Worm (Caenorhabditis elegans) whole organism, L4 larva: Measurements from ENCODE around the gene abch-1.

Source experiments
- R02D3.7 ChIP-seq: fragments of 150-350 bp; sonication (generic microtip); optimal IDR thresholded peaks from 3 replicates; lab custom pipeline; 2014; ENCODE audit warnings: missing biosample characterization, missing genetic modification characterization
- Y105C5A.15 ChIP-seq: fragments of 200-800 bp; sonication (Bioruptor generic); IDR thresholded peaks from 2 replicates; pipeline ENCODE4 v1.3.6; 2022; ENCODE audit warnings: missing genetic modification characterization, missing compliant biosample characterization
- Y48G9A.11 ChIP-seq: fragments of 200-800 bp; sonication (Bioruptor generic); IDR thresholded peaks from 2 replicates; pipeline ENCODE4 v1.3.6; 2022; ENCODE audit warnings: missing genetic modification reagents, missing genetic modification characterization, missing compliant biosample characterization
- Y5F2A.4 ChIP-seq: fragments of 200-800 bp; sonication (Bioruptor generic); optimal IDR thresholded peaks from 2 replicates; lab custom pipeline; 2018; ENCODE audit warnings: mild to moderate bottlenecking, missing genetic modification characterization, missing compliant biosample characterization
- ZK546.5 ChIP-seq, 2 experiments: sonication (generic microtip); optimal IDR thresholded peaks; 2 replicates each; lab custom pipeline; 2017; ENCODE audit warnings: missing biosample characterization in 2 of 2, missing genetic modification characterization in 2 of 2
- arid-1 ChIP-seq: fragments of 200-800 bp; sonication (Bioruptor generic); conservative IDR thresholded peaks from 2 replicates; pipeline ENCODE4 v1.3.6; 2022; ENCODE audit warnings: missing genetic modification reagents, missing genetic modification characterization, missing compliant biosample characterization
- ceh-28 ChIP-seq: fragments of 150-350 bp; optimal IDR thresholded peaks from 2 replicates; lab custom pipeline; 2014; ENCODE audit warnings: missing biosample characterization, missing genetic modification reagents, missing genetic modification characterization
- ceh-32 ChIP-seq: sonication (generic microtip); optimal IDR thresholded peaks from 2 replicates; lab custom pipeline; 2016; ENCODE audit warnings: mild to moderate bottlenecking, missing genetic modification characterization, missing compliant biosample characterization; ENCODE audit not compliant: poor library complexity
- cey-2 ChIP-seq: sonication (generic microtip); optimal IDR thresholded peaks from 3 replicates; lab custom pipeline; 2017; ENCODE audit warnings: missing genetic modification characterization, mild to moderate bottlenecking, missing compliant biosample characterization, antibody characterized with exemption, borderline replicate concordance; ENCODE audit not compliant: insufficient read depth
- ctbp-1 ChIP-seq: fragments of 200-800 bp; sonication (Bioruptor generic); IDR thresholded peaks from 2 replicates; pipeline ENCODE4 v1.3.6; 2022; ENCODE audit warnings: missing genetic modification reagents, missing genetic modification characterization, missing compliant biosample characterization
- daf-8 ChIP-seq: fragments of 200-800 bp; sonication (Bioruptor generic); IDR thresholded peaks from 2 replicates; pipeline ENCODE4 v1.3.6; 2022; ENCODE audit warnings: missing genetic modification characterization, missing compliant biosample characterization
- dmd-6 ChIP-seq: fragments of 200-800 bp; sonication (Bioruptor generic); IDR thresholded peaks from 2 replicates; pipeline ENCODE4 v1.3.6; 2022; ENCODE audit warnings: missing genetic modification reagents, missing genetic modification characterization, missing compliant biosample characterization
- dpl-1 ChIP-seq: fragments of 150-350 bp; optimal IDR thresholded peaks from 2 replicates; lab custom pipeline; 2014; ENCODE audit warnings: missing biosample characterization, missing genetic modification reagents, missing genetic modification characterization
- dve-1 ChIP-seq: sonication (generic microtip); optimal IDR thresholded peaks from 2 replicates; lab custom pipeline; 2017; ENCODE audit warnings: antibody characterized with exemption, mild to moderate bottlenecking, missing genetic modification characterization, missing compliant biosample characterization; ENCODE audit not compliant: insufficient read depth
- hif-1 ChIP-seq, 2 experiments: sonication (generic microtip); optimal IDR thresholded peaks; 2 replicates each; lab custom pipeline; 2016 to 2017; ENCODE audit warnings: missing compliant biosample characterization in 2 of 2, missing genetic modification characterization in 2 of 2, missing genetic modification reagents in 2 of 2, missing genotype in 2 of 2, mild to moderate bottlenecking in 1 of 2
- jun-1 ChIP-seq: fragments of 150-350 bp; optimal IDR thresholded peaks from 2 replicates; lab custom pipeline; 2014; ENCODE audit warnings: missing biosample characterization, missing genetic modification reagents, missing genetic modification characterization
- lin-13 ChIP-seq: fragments of 150-350 bp; optimal IDR thresholded peaks from 2 replicates; lab custom pipeline; 2014; ENCODE audit warnings: missing biosample characterization, missing genetic modification reagents, missing genetic modification characterization
- lin-29 ChIP-seq: fragments of 200-800 bp; sonication (Bioruptor generic); IDR thresholded peaks from 2 replicates; pipeline ENCODE4 v1.3.6; 2022; ENCODE audit warnings: missing genetic modification reagents, missing genetic modification characterization, missing compliant biosample characterization
- lsy-2 ChIP-seq, 2 experiments: fragments of 150-350 bp in 1 of 2; sonication (generic microtip) in 1 of 2; optimal IDR thresholded peaks; 2 replicates each; lab custom pipeline; 2014 to 2017; ENCODE audit warnings: missing biosample characterization in 2 of 2, missing genetic modification characterization in 2 of 2
- madf-5 ChIP-seq, 2 experiments: fragments of 200-800 bp; sonication (Bioruptor generic); IDR thresholded peaks; 2 replicates each; pipeline ENCODE4 v1.3.6; 2022; ENCODE audit warnings: missing compliant biosample characterization in 2 of 2, missing genetic modification characterization in 2 of 2
- mdl-1 ChIP-seq, 2 experiments: fragments of 150-350 bp in 1 of 2; sonication (generic microtip) in 1 of 2; optimal IDR thresholded peaks; 2 replicates each; lab custom pipeline; 2014 to 2017; ENCODE audit warnings: missing biosample characterization in 2 of 2, missing genetic modification characterization in 2 of 2
- mdt-29 ChIP-seq: fragments of 200-800 bp; sonication (Bioruptor generic); IDR thresholded peaks from 2 replicates; pipeline ENCODE4 v1.3.6; 2022; ENCODE audit warnings: missing genetic modification reagents, missing genetic modification characterization, missing compliant biosample characterization
- mep-1 ChIP-seq: fragments of 150-350 bp; sonication (generic microtip); optimal IDR thresholded peaks from 3 replicates; lab custom pipeline; 2014; ENCODE audit warnings: missing biosample characterization, missing genetic modification characterization
- mxl-2 ChIP-seq: fragments of 200-800 bp; sonication (Bioruptor generic); conservative IDR thresholded peaks from 2 replicates; pipeline ENCODE4 v1.3.6; 2022; ENCODE audit warnings: missing genetic modification reagents, missing genetic modification characterization, missing compliant biosample characterization
- nhr-237 ChIP-seq: sonication (generic microtip); optimal IDR thresholded peaks from 2 replicates; lab custom pipeline; 2017; ENCODE audit warnings: missing biosample characterization, missing genetic modification characterization
- nhr-77 ChIP-seq: fragments of 150-350 bp; optimal IDR thresholded peaks from 2 replicates; lab custom pipeline; 2014; ENCODE audit warnings: missing biosample characterization, missing genetic modification characterization
- php-3 ChIP-seq: fragments of 200-800 bp; sonication (Bioruptor generic); IDR thresholded peaks from 2 replicates; pipeline ENCODE4 v1.3.6; 2022; ENCODE audit warnings: missing genetic modification reagents, missing genetic modification characterization, missing compliant biosample characterization
- skn-1 ChIP-seq: fragments of 150-350 bp; optimal IDR thresholded peaks from 2 replicates; lab custom pipeline; 2014; ENCODE audit warnings: missing biosample characterization, missing genetic modification characterization
- spr-1 ChIP-seq: sonication (generic microtip); optimal IDR thresholded peaks from 2 replicates; lab custom pipeline; 2016; ENCODE audit warnings: mild to moderate bottlenecking, missing genetic modification characterization, missing compliant biosample characterization
- tra-1 ChIP-seq: fragments of 200-800 bp; sonication (Bioruptor generic); IDR thresholded peaks from 2 replicates; pipeline ENCODE4 v1.3.6; 2022; ENCODE audit warnings: missing genetic modification reagents, missing genetic modification characterization, missing compliant biosample characterization
- unc-62 ChIP-seq, 3 experiments: fragments of 150-350 bp in 1 of 3; sonication (generic microtip); optimal IDR thresholded peaks in 2 of 3; peaks in 1 of 3; 1 replicate in 1 of 3; 2 replicates in 2 of 3; lab custom pipeline; 2014 to 2017; ENCODE audit warnings: missing biosample characterization in 3 of 3, missing genetic modification characterization in 3 of 3, missing genetic modification reagents in 3 of 3, missing genotype in 1 of 3
- zip-11 ChIP-seq: fragments of 200-800 bp; sonication (Bioruptor generic); IDR thresholded peaks from 2 replicates; pipeline ENCODE4 v1.3.6; 2022; ENCODE audit warnings: missing genetic modification characterization, missing compliant biosample characterization
- ztf-11 ChIP-seq: fragments of 150-350 bp; optimal IDR thresholded peaks from 2 replicates; lab custom pipeline; 2014; ENCODE audit warnings: missing biosample characterization, missing genetic modification characterization
- ztf-7 ChIP-seq: fragments of 150-350 bp; optimal IDR thresholded peaks from 2 replicates; lab custom pipeline; 2014; ENCODE audit warnings: missing biosample characterization, missing genetic modification characterization

The abch-1 gene

ce11 chrII:6501420-6501819 is 30.0 kb downstream of the abch-1 start, which contains the start of gene R05G9.3:
Gene R05G9.3, minus strand, starts transcription at chrII:6501520.
- TF ChIP-seq lin-29 (GFP tag; lab: Robert Waterston, UW): no peak
- TF ChIP-seq R02D3.7 (tag; lab: Kevin White, UChicago): no peak
- no peak for TF ChIP-seq ztf-11 (tag; lab: Kevin White, UChicago)
- no peak for TF ChIP-seq nhr-77 (tag; lab: Kevin White, UChicago)

ce11 chrII:6500161-6500560 is 31.3 kb downstream of the abch-1 start, which contains the start of gene R05G9.5:
Gene R05G9.5, minus strand, starts transcription at chrII:6500261.
- TF ChIP-seq Y5F2A.4 (GFP tag; lab: Kevin White, UChicago) (no peak), ztf-7 (no peak), ctbp-1 (GFP tag; lab: Robert Waterston, UW) (no peak), dpl-1 (no peak), nhr-237 (tag; lab: Kevin White, UChicago) (no peak), mxl-2 (GFP tag; lab: Robert Waterston, UW) (no peak), dve-1 (tag; lab: Kevin White, UChicago) (no peak), ceh-28 (tag; lab: Kevin White, UChicago) (no peak), spr-1 (tag; lab: Kevin White, UChicago) (no peak), mdl-1 (tag; optimal IDR thresholded peaks at IDR 0.05; lab: Kevin White, UChicago) (no peak), jun-1 (tag; lab: Kevin White, UChicago) (no peak), mdt-29 (GFP tag; lab: Robert Waterston, UW) (no peak), lin-13 (no peak), ceh-32 (tag; lab: Kevin White, UChicago) (no peak), hif-1 (tag; optimal IDR thresholded peaks at IDR 0.05; lab: Kevin White, UChicago) (no peak), cey-2 (tag; lab: Kevin White, UChicago) (no peak), madf-5 (GFP tag; IDR thresholded peaks at IDR 0.05; lab: Robert Waterston, UW) (no peak), mep-1 (no peak), zip-11 (GFP tag; lab: Robert Waterston, UW) (no peak), ZK546.5 (tag; optimal IDR thresholded peaks at IDR 0.05; lab: Kevin White, UChicago) (no peak)

- TF ChIP-seq skn-1 (tag; lab: Kevin White, UChicago) (no peak), unc-62 (GFP tag; optimal IDR thresholded peaks at IDR 0.05 in 1 of 2; lab: Kevin White, UChicago) (peak in 1 of 2 experiments; percentile 36), unc-62 (tag; optimal IDR thresholded peaks at IDR 0.05; lab: Kevin White, UChicago) (no peak)
- TF ChIP-seq, all 104 proteins: peak for 1
Observed at ce11 chrII:6499067-6499466, 32.4 kb downstream of the abch-1 start, which contains the start of gene twk-49. Gene twk-49, minus strand, starts transcription at chrII:6499167.

- TF ChIP-seq php-3 (GFP tag; lab: Robert Waterston, UW) (no peak), Y48G9A.11 (no peak), lsy-2 (tag; optimal IDR thresholded peaks at IDR 0.05; lab: Kevin White, UChicago) (peak in 1 of 2 experiments; percentile 8), arid-1 (no peak), unc-62 (GFP tag; optimal IDR thresholded peaks at IDR 0.05 in 1 of 2; lab: Kevin White, UChicago) (no peak), unc-62 (tag; optimal IDR thresholded peaks at IDR 0.05; lab: Kevin White, UChicago) (no peak), ceh-28 (tag; lab: Kevin White, UChicago) (no peak), tra-1 (no peak), dmd-6 (GFP tag; lab: Robert Waterston, UW) (no peak), daf-8 (no peak), ctbp-1 (GFP tag; lab: Robert Waterston, UW) (0 out of 2 replicates have a peak, but pooled peaks have one; percentile 33), madf-5 (GFP tag; IDR thresholded peaks at IDR 0.05; lab: Robert Waterston, UW) (no peak), Y105C5A.15 (GFP tag; lab: Robert Waterston, UW) (no peak)
Observed at ce11 chrII:6498609-6499008, 32.8 kb downstream of the abch-1 start.
